Fruit fly (Drosophila melanogaster) whole organism, embryonic: ENCODE results near the gene CG10031.

ENCODE experiments used
- CG12104 ChIP-seq: fragments of 200-800 bp; sonication (Bioruptor generic); optimal IDR thresholded peaks from 3 replicates; lab custom pipeline; 2016; ENCODE audit warnings: missing biosample characterization, missing genetic modification characterization
- CG17328 ChIP-seq: fragments of 200-800 bp; sonication (Bioruptor generic); IDR thresholded peaks from 2 replicates; pipeline ENCODE4 v1.3.6; 2022; ENCODE audit warnings: missing biosample characterization, missing genetic modification characterization
- Drgx ChIP-seq: fragments of 200-800 bp; sonication (Bioruptor generic); IDR thresholded peaks from 2 replicates; pipeline ENCODE4 v1.3.6; 2022; ENCODE audit warnings: missing biosample characterization, missing genetic modification characterization
- Max ChIP-seq: fragments of 200-800 bp; sonication (Bioruptor generic); optimal IDR thresholded peaks from 2 replicates; lab custom pipeline; 2016; ENCODE audit warnings: missing biosample characterization, mild to moderate bottlenecking, missing genetic modification characterization
- Ravus ChIP-seq: fragments of 200-800 bp; sonication (Bioruptor generic); IDR thresholded peaks from 2 replicates; pipeline ENCODE4 v1.3.6; 2022; ENCODE audit warnings: missing biosample characterization, missing genetic modification characterization
- ewg ChIP-seq: fragments of 200-800 bp; sonication (Bioruptor generic); optimal IDR thresholded peaks from 3 replicates; lab custom pipeline; 2017; ENCODE audit warnings: mild to moderate bottlenecking, missing biosample characterization, missing genetic modification reagents, missing genetic modification characterization
- her ChIP-seq: fragments of 200-800 bp; sonication (Bioruptor generic); optimal IDR thresholded peaks from 2 replicates; lab custom pipeline; 2016; ENCODE audit warnings: missing biosample characterization, missing genetic modification characterization
- insv ChIP-seq, 2 experiments: fragments of 200-800 bp; sonication (Bioruptor generic); optimal IDR thresholded peaks; 3 replicates each; lab custom pipeline; 2016 to 2018; ENCODE audit warnings: missing biosample characterization in 2 of 2, missing genetic modification characterization in 2 of 2
- ken ChIP-seq: fragments of 200-800 bp; sonication (Bioruptor generic); IDR thresholded peaks from 3 replicates; pipeline ENCODE4 v1.3.6; 2022; ENCODE audit warnings: missing biosample characterization, missing genetic modification characterization
- nerfin-2 ChIP-seq: fragments of 200-800 bp; sonication (Bioruptor generic); IDR thresholded peaks from 2 replicates; pipeline ENCODE4 v1.3.6; 2022; ENCODE audit warnings: missing biosample characterization, missing genetic modification characterization; ENCODE audit not compliant: partially characterized antibody
- ttk ChIP-seq: fragments of 200-800 bp; sonication (Bioruptor generic); IDR thresholded peaks from 2 replicates; pipeline ENCODE4 v2.1.2; 2022; ENCODE audit warnings: missing biosample characterization, missing genetic modification characterization
- tup ChIP-seq: fragments of 200-800 bp; sonication (Bioruptor generic); optimal IDR thresholded peaks from 2 replicates; lab custom pipeline; 2016; ENCODE audit warnings: missing biosample characterization, mild to moderate bottlenecking, missing genetic modification characterization, moderate library complexity

- TF ChIP-seq ken (GFP tag; lab: Robert Waterston, UW) (no peak), insv (GFP tag; optimal IDR thresholded peaks at IDR 0.05; lab: Kevin White, UChicago) (no peak), Max (no peak), ttk (no peak), Drgx (GFP tag; lab: Robert Waterston, UW) (no peak), ewg (GFP tag; lab: Kevin White, UChicago) (peak; percentile 83), CG17328 (no peak), her (GFP tag; lab: Kevin White, UChicago) (no peak), nerfin-2 (no peak), Ravus (GFP tag; lab: Robert Waterston, UW) (no peak), tup (GFP tag; lab: Kevin White, UChicago) (no peak), CG12104 (GFP tag; lab: Kevin White, UChicago) (no peak)
Measured at dm6 chr2L:3717673-3718235, 18.9 kb upstream of the CG10031 start, which contains the start of the genes lectin-24A and Shaw.
